Fruit fly (Drosophila melanogaster) whole organism, embryonic: Measurements from ENCODE around the gene CG32686.

Experiments used
- HmgZ ChIP-seq: fragments of 200-800 bp; sonication (Bioruptor generic); optimal IDR thresholded peaks from 2 replicates; lab custom pipeline; 2018; ENCODE audit warnings: missing biosample characterization, mild to moderate bottlenecking, missing genetic modification characterization
- ase ChIP-seq: fragments of 200-800 bp; sonication (Bioruptor generic); IDR thresholded peaks from 3 replicates; pipeline ENCODE4 v1.3.6; 2022; ENCODE audit warnings: missing biosample characterization, missing genetic modification characterization
- grau ChIP-seq: fragments of 200-800 bp; optimal IDR thresholded peaks from 3 replicates; lab custom pipeline; 2019; ENCODE audit warnings: missing biosample characterization, mild to moderate bottlenecking, missing genetic modification characterization, moderate library complexity
- lola ChIP-seq, 3 experiments: fragments of >200 bp in 2 of 3; fragments of 200-800 bp in 1 of 3; sonication (Bioruptor generic) in 1 of 3; optimal IDR thresholded peaks; 2 replicates each; lab custom pipeline; 2017 to 2019; ENCODE audit warnings: missing biosample characterization in 3 of 3, missing genetic modification characterization in 3 of 3, mild to moderate bottlenecking in 1 of 3, moderate library complexity in 1 of 3
- maf-S ChIP-seq: fragments of 200-800 bp; sonication (Bioruptor generic); optimal IDR thresholded peaks from 2 replicates; lab custom pipeline; 2016; ENCODE audit warnings: missing biosample characterization, missing genetic modification characterization

DNA sequence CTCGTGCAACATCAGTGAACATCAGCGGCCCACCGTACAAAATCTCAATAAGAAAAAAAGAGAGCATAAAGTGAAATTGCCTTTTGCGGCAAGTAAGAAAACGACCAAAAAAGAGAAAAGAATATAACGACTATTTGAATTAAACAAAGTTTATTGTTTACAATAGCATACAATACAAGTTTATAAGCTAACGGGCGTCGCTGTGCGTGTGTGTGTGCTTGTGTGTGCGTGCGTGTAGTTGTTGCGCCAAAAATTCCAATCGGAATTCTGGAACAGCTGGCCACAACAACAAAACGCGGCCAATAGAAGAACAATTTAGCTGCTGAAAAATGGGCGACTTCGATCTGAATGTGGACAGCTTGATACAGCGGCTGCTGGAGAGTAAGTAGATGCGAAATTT is 11.1 kb upstream of the CG32686 start:
- TF ChIP-seq maf-S (GFP tag; lab: Kevin White, UChicago) (no peak), ase (GFP tag; lab: Robert Waterston, UW) (no peak), grau (no peak), lola (GFP tag; optimal IDR thresholded peaks at IDR 0.05; lab: Kevin White, UChicago) (no peak), HmgZ (tag; lab: Kevin White, UChicago) (no peak)
